Worm (Caenorhabditis elegans) whole organism, late embryonic: Measurements from ENCODE around the gene F44A2.7.

Source experiments
- C08G9.2 ChIP-seq: sonication (generic microtip); optimal IDR thresholded peaks from 2 replicates; lab custom pipeline; 2016; ENCODE audit warnings: mild to moderate bottlenecking, missing genetic modification characterization, moderate library complexity, missing compliant biosample characterization
- F13H6.1 ChIP-seq: sonication (generic microtip); optimal IDR thresholded peaks from 2 replicates; lab custom pipeline; 2016; ENCODE audit warnings: missing genetic modification characterization, missing compliant biosample characterization
- K02D7.2 ChIP-seq: sonication (generic microtip); optimal IDR thresholded peaks from 2 replicates; lab custom pipeline; 2017; ENCODE audit warnings: mild to moderate bottlenecking, missing genetic modification characterization, missing compliant biosample characterization
- K09A11.1 ChIP-seq: sonication (generic microtip); optimal IDR thresholded peaks from 2 replicates; lab custom pipeline; 2017; ENCODE audit warnings: antibody characterized with exemption, mild to moderate bottlenecking, missing genetic modification characterization, missing compliant biosample characterization; ENCODE audit not compliant: insufficient read depth
- T23F11.4 ChIP-seq: fragments of 200-800 bp; sonication (Bioruptor generic); optimal IDR thresholded peaks from 2 replicates; lab custom pipeline; 2018; ENCODE audit warnings: mild to moderate bottlenecking, missing genetic modification characterization, missing compliant biosample characterization
- ahr-1 ChIP-seq: sonication (generic microtip); optimal IDR thresholded peaks from 2 replicates; lab custom pipeline; 2016; ENCODE audit warnings: missing genetic modification characterization, missing compliant biosample characterization
- ama-1 ChIP-seq: fragments of 150-350 bp; optimal IDR thresholded peaks from 2 replicates; lab custom pipeline; 2014
- ceh-14 ChIP-seq: sonication (generic microtip); optimal IDR thresholded peaks from 2 replicates; lab custom pipeline; 2016; ENCODE audit warnings: missing genotype, missing genetic modification characterization, missing compliant biosample characterization
- ceh-18 ChIP-seq: sonication (generic microtip); optimal IDR thresholded peaks from 2 replicates; lab custom pipeline; 2016; ENCODE audit warnings: missing genetic modification characterization, missing compliant biosample characterization
- ceh-22 ChIP-seq: sonication (generic microtip); optimal IDR thresholded peaks from 2 replicates; lab custom pipeline; 2017; ENCODE audit warnings: missing biosample characterization, missing genetic modification characterization
- ceh-30 ChIP-seq: fragments of 150-350 bp; optimal IDR thresholded peaks from 2 replicates; lab custom pipeline; 2014; ENCODE audit warnings: missing biosample characterization, missing genetic modification characterization
- ceh-31 ChIP-seq: sonication (generic microtip); optimal IDR thresholded peaks from 2 replicates; lab custom pipeline; 2016; ENCODE audit warnings: missing genetic modification characterization, missing compliant biosample characterization
- ceh-34 ChIP-seq: sonication (generic microtip); optimal IDR thresholded peaks from 2 replicates; lab custom pipeline; 2016; ENCODE audit warnings: mild to moderate bottlenecking, missing genetic modification characterization, missing compliant biosample characterization
- ceh-45 ChIP-seq: fragments of 200-800 bp; sonication (Bioruptor generic); IDR thresholded peaks from 2 replicates; pipeline ENCODE4 v1.3.6; 2022; ENCODE audit warnings: missing genetic modification reagents, missing genetic modification characterization, missing compliant biosample characterization
- ceh-48 ChIP-seq: sonication (generic microtip); optimal IDR thresholded peaks from 2 replicates; lab custom pipeline; 2016; ENCODE audit warnings: missing genetic modification characterization, inconsistent platforms, missing compliant biosample characterization
- che-1 ChIP-seq: sonication (generic microtip); optimal IDR thresholded peaks from 2 replicates; lab custom pipeline; 2016; ENCODE audit warnings: mild to moderate bottlenecking, missing genetic modification characterization, missing compliant biosample characterization
- dve-1 ChIP-seq: sonication (generic microtip); optimal IDR thresholded peaks from 2 replicates; lab custom pipeline; 2017; ENCODE audit warnings: antibody characterized with exemption, mild to moderate bottlenecking, missing genetic modification characterization, missing compliant biosample characterization
- elt-2 ChIP-seq: sonication (generic microtip); optimal IDR thresholded peaks from 2 replicates; lab custom pipeline; 2016; ENCODE audit warnings: missing genetic modification reagents, missing genetic modification characterization, missing compliant biosample characterization
- elt-4 ChIP-seq: sonication (generic microtip); optimal IDR thresholded peaks from 2 replicates; lab custom pipeline; 2016; ENCODE audit warnings: missing genetic modification characterization, missing compliant biosample characterization
- ets-4 ChIP-seq: sonication (generic microtip); optimal IDR thresholded peaks from 2 replicates; lab custom pipeline; 2016; ENCODE audit warnings: missing genetic modification characterization, missing compliant biosample characterization
- fkh-6 ChIP-seq: sonication (generic microtip); optimal IDR thresholded peaks from 2 replicates; lab custom pipeline; 2016; ENCODE audit warnings: missing genetic modification characterization, missing compliant biosample characterization
- gmeb-2 ChIP-seq: sonication (generic microtip); optimal IDR thresholded peaks from 2 replicates; lab custom pipeline; 2016; ENCODE audit warnings: missing genetic modification characterization, inconsistent platforms, missing compliant biosample characterization
- hlh-13 ChIP-seq: fragments of 200-800 bp; sonication (Bioruptor generic); optimal IDR thresholded peaks from 2 replicates; lab custom pipeline; 2018; ENCODE audit warnings: mild to moderate bottlenecking, missing genetic modification characterization, missing compliant biosample characterization
- hlh-15 ChIP-seq: sonication (generic microtip); optimal IDR thresholded peaks from 2 replicates; lab custom pipeline; 2016; ENCODE audit warnings: missing genetic modification characterization, missing compliant biosample characterization
- hlh-6 ChIP-seq: sonication (generic microtip); optimal IDR thresholded peaks from 2 replicates; lab custom pipeline; 2016; ENCODE audit warnings: missing genotype, missing genetic modification characterization, missing compliant biosample characterization
- mec-3 ChIP-seq: sonication (generic microtip); optimal IDR thresholded peaks from 2 replicates; lab custom pipeline; 2016; ENCODE audit warnings: borderline replicate concordance, missing genetic modification characterization, missing compliant biosample characterization
- nfya-1 ChIP-seq: sonication (generic microtip); optimal IDR thresholded peaks from 2 replicates; lab custom pipeline; 2017; ENCODE audit warnings: missing genetic modification characterization, mild to moderate bottlenecking, missing compliant biosample characterization, antibody characterized with exemption, moderate library complexity
- nhr-232 ChIP-seq: sonication (generic microtip); optimal IDR thresholded peaks from 2 replicates; lab custom pipeline; 2016; ENCODE audit warnings: missing genetic modification characterization, missing compliant biosample characterization
- npax-4 ChIP-seq: sonication (generic microtip); optimal IDR thresholded peaks from 2 replicates; lab custom pipeline; 2016; ENCODE audit warnings: missing genetic modification characterization, missing compliant biosample characterization
- odd-2 ChIP-seq: sonication (generic microtip); optimal IDR thresholded peaks from 2 replicates; lab custom pipeline; 2017; ENCODE audit warnings: antibody characterized with exemption, mild to moderate bottlenecking, missing genetic modification characterization, missing compliant biosample characterization
- pag-3 ChIP-seq: sonication (generic microtip); optimal IDR thresholded peaks from 2 replicates; lab custom pipeline; 2016; ENCODE audit warnings: missing compliant biosample characterization, missing genetic modification characterization, borderline replicate concordance
- pat-9 ChIP-seq: fragments of 200-800 bp; sonication (Bioruptor generic); optimal IDR thresholded peaks from 2 replicates; lab custom pipeline; 2018; ENCODE audit warnings: mild to moderate bottlenecking, missing genetic modification characterization, moderate library complexity, missing compliant biosample characterization
- pax-1 ChIP-seq: fragments of 150-350 bp; optimal IDR thresholded peaks from 2 replicates; lab custom pipeline; 2014; ENCODE audit warnings: missing biosample characterization, missing genetic modification characterization
- pha-2 ChIP-seq: sonication (generic microtip); optimal IDR thresholded peaks from 2 replicates; lab custom pipeline; 2017; ENCODE audit warnings: mild to moderate bottlenecking, missing genetic modification characterization, missing compliant biosample characterization
- pha-4 ChIP-seq: fragments of 150-350 bp; optimal IDR thresholded peaks from 2 replicates; lab custom pipeline; 2018; ENCODE audit warnings: missing biosample characterization, missing genetic modification reagents, missing genetic modification characterization
- pqm-1 ChIP-seq: sonication (generic microtip); optimal IDR thresholded peaks from 2 replicates; lab custom pipeline; 2016; ENCODE audit warnings: missing genetic modification characterization, missing compliant biosample characterization
- pros-1 ChIP-seq: fragments of 150-350 bp; optimal IDR thresholded peaks from 2 replicates; lab custom pipeline; 2014; ENCODE audit warnings: missing biosample characterization, missing genetic modification reagents, missing genetic modification characterization
- ref-2 ChIP-seq: sonication (generic microtip); optimal IDR thresholded peaks from 2 replicates; lab custom pipeline; 2016; ENCODE audit warnings: missing genetic modification characterization, missing compliant biosample characterization
- rnt-1 ChIP-seq: sonication (generic microtip); optimal IDR thresholded peaks from 2 replicates; lab custom pipeline; 2016; ENCODE audit warnings: missing genetic modification characterization, missing compliant biosample characterization
- sdc-2 ChIP-seq: sonication (generic microtip); optimal IDR thresholded peaks from 2 replicates; lab custom pipeline; 2016; ENCODE audit warnings: missing genotype, missing genetic modification characterization, missing compliant biosample characterization
- sox-2 ChIP-seq: fragments of 200-800 bp; sonication (Bioruptor generic); IDR thresholded peaks from 2 replicates; pipeline ENCODE4 v1.3.6; 2022; ENCODE audit warnings: missing genetic modification reagents, missing genetic modification characterization, missing compliant biosample characterization
- sox-4 ChIP-seq: sonication (generic microtip); optimal IDR thresholded peaks from 2 replicates; lab custom pipeline; 2017; ENCODE audit warnings: mild to moderate bottlenecking, missing genetic modification characterization, inconsistent platforms, missing compliant biosample characterization
- syd-9 ChIP-seq: sonication (generic microtip); optimal IDR thresholded peaks from 2 replicates; lab custom pipeline; 2016; ENCODE audit warnings: mild to moderate bottlenecking, missing genetic modification characterization, moderate library complexity, missing compliant biosample characterization
- tbx-7 ChIP-seq: sonication (generic microtip); optimal IDR thresholded peaks from 2 replicates; lab custom pipeline; 2016; ENCODE audit warnings: missing genotype, missing genetic modification characterization, missing compliant biosample characterization
- ttx-3 ChIP-seq: sonication (generic microtip); optimal IDR thresholded peaks from 2 replicates; lab custom pipeline; 2016; ENCODE audit warnings: missing genetic modification reagents, missing genetic modification characterization, missing compliant biosample characterization
- unc-3 ChIP-seq, 2 experiments: fragments of 200-800 bp in 1 of 2; sonication (Bioruptor generic) in 1 of 2; sonication (generic microtip) in 1 of 2; conservative IDR thresholded peaks in 1 of 2; optimal IDR thresholded peaks in 1 of 2; 2 replicates each; pipeline versions ENCODE4 v1.3.6 to Lab custom; 2016 to 2022; ENCODE audit warnings: missing compliant biosample characterization in 2 of 2, missing genetic modification characterization in 2 of 2, missing genetic modification reagents in 1 of 2
- unc-55 ChIP-seq: sonication (generic microtip); optimal IDR thresholded peaks from 2 replicates; lab custom pipeline; 2017; ENCODE audit warnings: missing biosample characterization, missing genetic modification reagents, missing genetic modification characterization
- zip-5 ChIP-seq: sonication (generic microtip); optimal IDR thresholded peaks from 2 replicates; lab custom pipeline; 2016; ENCODE audit warnings: missing genetic modification characterization, missing compliant biosample characterization

Gene F44A2.7

DNA sequence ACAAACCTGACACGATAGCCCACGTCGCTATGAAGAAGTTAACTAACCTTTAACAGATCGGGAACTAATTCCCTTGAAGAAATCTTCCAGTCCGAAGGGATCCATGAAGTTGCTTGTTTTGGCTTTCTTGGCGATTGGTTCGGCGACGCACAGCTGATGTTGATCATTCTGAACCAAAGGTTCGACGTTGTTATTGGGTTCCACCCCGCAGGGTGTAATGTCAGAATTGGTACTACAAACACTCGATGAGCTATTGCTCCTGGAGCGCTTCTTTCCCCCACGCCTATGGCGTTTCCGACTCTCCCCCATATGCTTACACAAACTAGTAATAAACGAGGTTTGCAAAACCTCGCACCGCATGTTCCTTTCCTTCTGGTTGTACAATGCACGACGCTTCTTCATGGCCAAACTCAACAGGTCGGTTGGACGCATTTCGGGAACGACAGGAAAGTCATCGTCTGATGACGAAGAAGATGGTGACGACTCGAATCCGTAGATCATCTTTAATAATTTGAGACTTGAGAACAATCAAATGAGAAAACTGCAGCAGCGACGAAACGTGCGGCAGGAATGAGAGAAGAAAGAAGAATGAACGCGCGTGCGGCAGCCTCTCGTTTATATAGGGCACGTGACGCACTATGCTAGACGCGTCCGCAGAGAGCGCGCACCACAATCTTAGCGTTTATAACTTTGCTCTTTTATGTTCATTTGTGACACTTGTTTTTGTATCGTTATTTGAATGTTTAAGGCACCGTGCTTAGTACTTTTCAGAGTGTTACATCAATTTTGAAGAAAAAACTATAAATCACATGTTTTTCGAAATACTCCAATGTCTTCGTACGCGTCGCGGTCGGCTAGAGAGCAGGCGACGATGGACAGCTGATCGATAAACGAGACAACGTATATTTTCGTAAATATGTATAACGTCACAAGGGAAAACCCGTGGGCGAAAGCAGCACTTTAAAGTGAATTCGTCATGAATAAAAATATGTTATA, 22.6 kb downstream of the F44A2.7 start, which contains the start of gene tos-1 (continued):
- TF ChIP-seq K09A11.1 (peak; percentile 90), sox-2 (GFP tag; lab: Robert Waterston, UW) (peak; percentile 84), ahr-1 (tag; lab: Kevin White, UChicago) (no peak), ceh-14 (tag; lab: Kevin White, UChicago) (peak; percentile 97), unc-55 (peak; percentile 94), ceh-31 (tag; lab: Kevin White, UChicago) (peak; percentile 97), pag-3 (tag; lab: Kevin White, UChicago) (peak; percentile 88), pha-4 (tag; lab: Kevin White, UChicago) (no peak), rnt-1 (peak; percentile 99), tbx-7 (tag; lab: Kevin White, UChicago) (peak; percentile 57), npax-4 (tag; lab: Kevin White, UChicago) (no peak), syd-9 (tag; lab: Kevin White, UChicago) (peak; percentile 95), ets-4 (tag; lab: Kevin White, UChicago) (peak; percentile 93), ceh-48 (tag; lab: Kevin White, UChicago) (peak; percentile 94), dve-1 (tag; lab: Kevin White, UChicago) (peak; percentile 96), ceh-18 (peak; percentile 100), fkh-6 (tag; lab: Kevin White, UChicago) (peak; percentile 77), nfya-1 (peak; percentile 93), ama-1 (lab: Kevin White, UChicago) (peak; percentile 99), hlh-15 (tag; lab: Kevin White, UChicago) (no peak), pat-9 (tag; lab: Kevin White, UChicago) (peak; percentile 90), mec-3 (tag; lab: Kevin White, UChicago) (no peak), T23F11.4 (GFP tag; lab: Kevin White, UChicago) (peak; percentile 90), odd-2 (tag; lab: Kevin White, UChicago) (no peak), ttx-3 (tag; lab: Kevin White, UChicago) (peak; percentile 75), pha-2 (tag; lab: Kevin White, UChicago) (peak; percentile 85), gmeb-2 (tag; lab: Kevin White, UChicago) (peak; percentile 56), sdc-2 (tag; lab: Kevin White, UChicago) (peak; percentile 83), ref-2 (peak; percentile 100), hlh-6 (tag; lab: Kevin White, UChicago) (peak; percentile 77), ceh-45 (GFP tag; lab: Robert Waterston, UW) (0 out of 2 replicates have a peak, but pooled peaks have one; percentile 48), ceh-34 (tag; lab: Kevin White, UChicago) (peak; percentile 100), pros-1 (tag; lab: Kevin White, UChicago) (peak; percentile 82), nhr-232 (tag; lab: Kevin White, UChicago) (peak; percentile 34), hlh-13 (peak; percentile 40), sox-4 (tag; lab: Kevin White, UChicago) (peak; percentile 76), K02D7.2 (tag; lab: Kevin White, UChicago) (peak; percentile 70), unc-3 (GFP tag; conservative IDR thresholded peaks at IDR 0.05; lab: Robert Waterston, UW) (no peak; the same call in 1 of the 2 replicates), unc-3 (tag; optimal IDR thresholded peaks at IDR 0.05; lab: Kevin White, UChicago) (peak; percentile 96), elt-4 (tag; lab: Kevin White, UChicago) (peak; percentile 77), ceh-22 (tag; lab: Kevin White, UChicago) (no peak), elt-2 (peak; percentile 97), ceh-30 (tag; lab: Kevin White, UChicago) (no peak), pqm-1 (tag; lab: Kevin White, UChicago) (peak; percentile 98), C08G9.2 (tag; lab: Kevin White, UChicago) (peak; percentile 63), che-1 (peak; percentile 71), F13H6.1 (tag; lab: Kevin White, UChicago) (peak; percentile 89), zip-5 (tag; lab: Kevin White, UChicago) (peak; percentile 12), pax-1 (peak; percentile 84)
- TF ChIP-seq, all 69 proteins: peak for 59
